Fruit fly (Drosophila melanogaster) whole organism, pupa: ENCODE results near the gene Cyp12a5.
A peak's percentile ranks its signal among the peaks of the same experiment; 100 is the strongest.

Source experiments
- CG10348 ChIP-seq: fragments of 200-800 bp; sonication (Bioruptor generic); IDR thresholded peaks from 2 replicates; pipeline ENCODE4 v1.3.6; 2022; ENCODE audit warnings: missing biosample characterization, missing genetic modification characterization
- CG12605 ChIP-seq: fragments of 200-800 bp; sonication (Bioruptor generic); IDR thresholded peaks from 2 replicates; pipeline ENCODE4 v1.3.6; 2022; ENCODE audit warnings: missing biosample characterization, missing genetic modification characterization
- CG13204 ChIP-seq: fragments of 200-800 bp; sonication (Bioruptor generic); optimal IDR thresholded peaks from 2 replicates; lab custom pipeline; 2018; ENCODE audit warnings: missing biosample characterization, mild to moderate bottlenecking, missing genetic modification characterization, moderate library complexity
- CG14655 ChIP-seq: fragments of 200-800 bp; sonication (Bioruptor generic); optimal IDR thresholded peaks from 3 replicates; lab custom pipeline; 2017; ENCODE audit warnings: mild to moderate bottlenecking, missing biosample characterization, missing genetic modification reagents, missing genetic modification characterization
- CG15710 ChIP-seq: fragments of 200-800 bp; sonication (Bioruptor generic); optimal IDR thresholded peaks from 2 replicates; lab custom pipeline; 2018; ENCODE audit warnings: missing biosample characterization, mild to moderate bottlenecking, missing genetic modification characterization, moderate library complexity
- CG17806 ChIP-seq: fragments of 200-800 bp; sonication (Bioruptor generic); optimal IDR thresholded peaks from 2 replicates; lab custom pipeline; 2018; ENCODE audit warnings: missing biosample characterization, mild to moderate bottlenecking, missing genetic modification characterization, moderate library complexity
- CG32121 ChIP-seq: fragments of 200-800 bp; sonication (Bioruptor generic); IDR thresholded peaks from 2 replicates; pipeline ENCODE4 v1.3.6; 2022; ENCODE audit warnings: missing biosample characterization, missing genetic modification characterization
- CG34367 ChIP-seq: fragments of 200-800 bp; sonication (Bioruptor generic); optimal IDR thresholded peaks from 2 replicates; lab custom pipeline; 2018; ENCODE audit warnings: missing biosample characterization, mild to moderate bottlenecking, missing genetic modification characterization
- CG4496 ChIP-seq: fragments of 200-800 bp; sonication (Bioruptor generic); IDR thresholded peaks from 3 replicates; pipeline ENCODE4 v1.3.6; 2022; ENCODE audit warnings: missing biosample characterization, missing genetic modification characterization
- CG8159 ChIP-seq: fragments of 200-800 bp; sonication (Bioruptor generic); optimal IDR thresholded peaks from 3 replicates; lab custom pipeline; 2018; ENCODE audit warnings: missing biosample characterization, mild to moderate bottlenecking, missing genetic modification characterization, moderate library complexity
- CG8301 ChIP-seq: fragments of 200-800 bp; sonication (Bioruptor generic); optimal IDR thresholded peaks from 2 replicates; lab custom pipeline; 2018; ENCODE audit warnings: missing biosample characterization, mild to moderate bottlenecking, missing genetic modification characterization
- CG9948 ChIP-seq: fragments of 200-800 bp; sonication (Bioruptor generic); optimal IDR thresholded peaks from 2 replicates; lab custom pipeline; 2018; ENCODE audit warnings: missing biosample characterization, mild to moderate bottlenecking, missing genetic modification characterization, moderate library complexity
- D1 ChIP-seq: fragments of 200-800 bp; sonication (Bioruptor generic); optimal IDR thresholded peaks from 2 replicates; lab custom pipeline; 2018; ENCODE audit warnings: missing biosample characterization, mild to moderate bottlenecking, missing genetic modification characterization, moderate library complexity
- EcR ChIP-seq: fragments of 200-800 bp; sonication (Bioruptor generic); optimal IDR thresholded peaks from 3 replicates; lab custom pipeline; 2019; ENCODE audit warnings: missing biosample characterization, missing genetic modification characterization, mild to moderate bottlenecking, moderate library complexity, missing genetic modification reagents
- Ets98B ChIP-seq: fragments of 200-800 bp; sonication (Bioruptor generic); IDR thresholded peaks from 2 replicates; pipeline ENCODE4 v1.3.6; 2022; ENCODE audit warnings: missing biosample characterization, missing genetic modification characterization
- Pif1A ChIP-seq: fragments of 200-800 bp; sonication (Bioruptor generic); optimal IDR thresholded peaks from 3 replicates; lab custom pipeline; 2016; ENCODE audit warnings: missing biosample characterization, missing genetic modification characterization
- Pif1B ChIP-seq: fragments of 200-800 bp; sonication (Bioruptor generic); optimal IDR thresholded peaks from 3 replicates; lab custom pipeline; 2016; ENCODE audit warnings: missing biosample characterization, missing genetic modification characterization
- Snoo ChIP-seq: fragments of 200-800 bp; sonication (Bioruptor generic); optimal IDR thresholded peaks from 3 replicates; lab custom pipeline; 2017; ENCODE audit warnings: missing biosample characterization, mild to moderate bottlenecking, missing genetic modification characterization, inconsistent platforms
- fd96Ca ChIP-seq: fragments of 200-800 bp; sonication (Bioruptor generic); IDR thresholded peaks from 3 replicates; pipeline ENCODE4 v1.3.6; 2022; ENCODE audit warnings: missing biosample characterization, missing genetic modification characterization
- gl ChIP-seq: fragments of 200-800 bp; sonication (Bioruptor generic); optimal IDR thresholded peaks from 2 replicates; lab custom pipeline; 2018; ENCODE audit warnings: missing biosample characterization, mild to moderate bottlenecking, missing genetic modification characterization
- rn ChIP-seq: fragments of 200-800 bp; sonication (Bioruptor generic); IDR thresholded peaks from 2 replicates; pipeline ENCODE4 v1.3.6; 2022; ENCODE audit warnings: missing biosample characterization, missing genetic modification characterization

The Cyp12a5 gene

dm6 chr3R:19107058-19107457 lies 25.4 kb upstream of the Cyp12a5 start:
- no peak for TF ChIP-seq gl (tag; lab: Kevin White, UChicago)
- no peak for TF ChIP-seq rn
- no peak for TF ChIP-seq CG14655
- no peak for TF ChIP-seq CG12605 (GFP tag; lab: Robert Waterston, UW)
- no peak for TF ChIP-seq EcR (GFP tag; lab: Kevin White, UChicago)
- no peak for TF ChIP-seq fd96Ca (GFP tag; lab: Robert Waterston, UW)
- no peak for TF ChIP-seq Ets98B (GFP tag; lab: Robert Waterston, UW)
- TF ChIP-seq, all 21 proteins: peak for 0

- TF ChIP-seq CG14655 (peak; percentile 60), fd96Ca (GFP tag; lab: Robert Waterston, UW) (peak; percentile 21; the same call in 1 of the 3 replicates), CG9948 (tag; lab: Kevin White, UChicago) (no peak), CG4496 (GFP tag; lab: Robert Waterston, UW) (peak; percentile 66; the same call in 2 of the 3 replicates), Ets98B (GFP tag; lab: Robert Waterston, UW) (peak; percentile 49; the same call in 1 of the 2 replicates), EcR (GFP tag; lab: Kevin White, UChicago) (no peak), CG8301 (tag; lab: Kevin White, UChicago) (peak; percentile 32)
- TF ChIP-seq, all 21 proteins: peak for 5
Measured at dm6 chr3R:19108126-19108525, 24.3 kb upstream of the Cyp12a5 start.

dm6 chr3R:19111159-19111558 lies 21.3 kb upstream of the Cyp12a5 start:
- TF ChIP-seq CG8159: no peak
- peak; percentile 51 for TF ChIP-seq CG13204 (GFP tag; lab: Kevin White, UChicago)
- TF ChIP-seq CG10348: no peak
- no peak for TF ChIP-seq rn

- no peak for TF ChIP-seq CG8301 (tag; lab: Kevin White, UChicago)
- TF ChIP-seq EcR (GFP tag; lab: Kevin White, UChicago): peak; percentile 76
- 0 out of 3 replicates have a peak, but pooled peaks have one; percentile 21 for TF ChIP-seq fd96Ca (GFP tag; lab: Robert Waterston, UW)
- peak; percentile 4 for TF ChIP-seq CG13204 (GFP tag; lab: Kevin White, UChicago)
Measured at dm6 chr3R:19112372-19112771, 20.1 kb upstream of the Cyp12a5 start.

dm6 chr3R:19113836-19114235 lies 18.6 kb upstream of the Cyp12a5 start:
- no peak for TF ChIP-seq rn
- TF ChIP-seq CG17806: peak; percentile 7
- TF ChIP-seq CG8159: peak; percentile 15
- no peak for TF ChIP-seq CG8301 (tag; lab: Kevin White, UChicago)
- TF ChIP-seq CG4496 (GFP tag; lab: Robert Waterston, UW): no peak
- no peak for TF ChIP-seq EcR (GFP tag; lab: Kevin White, UChicago)
- TF ChIP-seq fd96Ca (GFP tag; lab: Robert Waterston, UW): no peak
- peak; percentile 42 for TF ChIP-seq Pif1B (GFP tag; lab: Kevin White, UChicago)
- no peak for TF ChIP-seq gl (tag; lab: Kevin White, UChicago)
- peak; percentile 26 for TF ChIP-seq CG14655
- TF ChIP-seq Snoo (tag; lab: Kevin White, UChicago): peak; percentile 64
- peak; percentile 34 for TF ChIP-seq Pif1A (GFP tag; lab: Kevin White, UChicago)
- no peak for TF ChIP-seq CG12605 (GFP tag; lab: Robert Waterston, UW)
- peak; percentile 16 for TF ChIP-seq CG9948 (tag; lab: Kevin White, UChicago)
- TF ChIP-seq CG34367 (tag; lab: Kevin White, UChicago): no peak

dm6 chr3R:19118505-19119138 lies 13.8 kb upstream of the Cyp12a5 start:
- TF ChIP-seq fd96Ca (GFP tag; lab: Robert Waterston, UW): peak; percentile 95
- peak; percentile 44 for TF ChIP-seq CG10348
- peak; percentile 86 for TF ChIP-seq CG17806
- TF ChIP-seq rn: peak; percentile 74
- peak; percentile 84 for TF ChIP-seq CG34367 (tag; lab: Kevin White, UChicago)
- TF ChIP-seq gl (tag; lab: Kevin White, UChicago): peak; percentile 71
- TF ChIP-seq Pif1B (GFP tag; lab: Kevin White, UChicago): peak; percentile 87
- peak; percentile 88 for TF ChIP-seq Ets98B (GFP tag; lab: Robert Waterston, UW)
- TF ChIP-seq CG32121 (GFP tag; lab: Robert Waterston, UW): peak; percentile 89
- peak; percentile 89 for TF ChIP-seq Pif1A (GFP tag; lab: Kevin White, UChicago)
- TF ChIP-seq CG8159: peak; percentile 84
- peak; percentile 83 for TF ChIP-seq CG9948 (tag; lab: Kevin White, UChicago)
- TF ChIP-seq CG8301 (tag; lab: Kevin White, UChicago): peak; percentile 71
- TF ChIP-seq CG12605 (GFP tag; lab: Robert Waterston, UW): peak; percentile 90
- peak; percentile 28 for TF ChIP-seq D1 (tag; lab: Kevin White, UChicago)
- peak; percentile 62 for TF ChIP-seq EcR (GFP tag; lab: Kevin White, UChicago)
- TF ChIP-seq CG13204 (GFP tag; lab: Kevin White, UChicago): peak; percentile 56
- peak; percentile 82 for TF ChIP-seq CG14655
- peak; percentile 78 for TF ChIP-seq Snoo (tag; lab: Kevin White, UChicago)
- peak; percentile 85 for TF ChIP-seq CG15710
- TF ChIP-seq CG4496 (GFP tag; lab: Robert Waterston, UW): peak; percentile 95
- TF ChIP-seq, all 21 proteins: peak for 21
